Worm (Caenorhabditis elegans) whole organism, L1 larva: ENCODE measurements around the gene nac-1.

ENCODE experiments used
- ces-1 ChIP-seq: fragments of 150-350 bp; optimal IDR thresholded peaks from 2 replicates; lab custom pipeline; 2014; ENCODE audit warnings: missing biosample characterization, missing genetic modification reagents, missing genetic modification characterization
- fkh-10 ChIP-seq: sonication (generic microtip); optimal IDR thresholded peaks from 2 replicates; lab custom pipeline; 2017; ENCODE audit warnings: missing biosample characterization, missing genetic modification reagents, missing genetic modification characterization
- lin-39 ChIP-seq: fragments of 150-350 bp; optimal IDR thresholded peaks from 2 replicates; lab custom pipeline; 2014; ENCODE audit warnings: missing biosample characterization, missing genetic modification reagents, missing genetic modification characterization
- snpc-4 ChIP-seq: fragments of 150-350 bp; optimal IDR thresholded peaks from 2 replicates; lab custom pipeline; 2014; ENCODE audit warnings: missing biosample characterization, missing genetic modification characterization
- tbx-2 ChIP-seq: sonication (generic microtip); optimal IDR thresholded peaks from 2 replicates; lab custom pipeline; 2016; ENCODE audit warnings: missing genetic modification characterization, missing compliant biosample characterization
- zag-1 ChIP-seq: fragments of 150-350 bp; optimal IDR thresholded peaks from 2 replicates; lab custom pipeline; 2014; ENCODE audit warnings: missing biosample characterization, missing genetic modification characterization

- TF ChIP-seq tbx-2 (tag; lab: Kevin White, UChicago) (no peak), lin-39 (tag; lab: Kevin White, UChicago) (no peak), fkh-10 (GFP tag; lab: Kevin White, UChicago) (no peak), ces-1 (GFP tag; lab: Kevin White, UChicago) (no peak), snpc-4 (no peak), zag-1 (no peak)
Observed at ce11 chrX:14865744-14866143, 29.2 kb upstream of the nac-1 start, which contains the start of gene C27C12.3.
